Worm (Caenorhabditis elegans): ENCODE measurements around the gene glb-4.

DNA sequence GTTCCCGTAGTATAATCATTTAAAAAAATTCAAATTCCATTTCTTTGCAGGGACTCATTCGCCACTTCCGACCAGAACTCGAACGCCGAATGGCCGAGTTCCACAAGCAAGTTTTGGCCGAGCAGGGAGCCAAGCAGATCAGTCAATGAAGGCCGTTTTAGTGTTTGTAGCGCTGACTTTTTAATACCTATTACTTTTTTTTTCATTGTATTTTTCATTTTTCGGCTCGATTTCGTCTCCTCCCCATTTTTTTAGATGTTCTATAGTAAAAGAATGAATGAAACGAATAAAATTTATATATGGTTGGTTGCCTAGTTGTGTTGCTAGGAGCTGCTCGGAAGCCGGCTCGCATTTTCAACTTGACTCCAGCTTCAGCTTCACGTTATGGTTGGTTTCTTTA lies 11.2 kb downstream of the glb-4 start, which contains the start of gene C09H10.4:
- TF ChIP-seq lin-39 (tag; optimal IDR thresholded peaks at IDR 0.05) = no peak
- TF ChIP-seq mes-2 (tag; optimal IDR thresholded peaks at IDR 0.05; ENCODE audit: poor library complexity, severe bottlenecking) = no peak
- TF ChIP-seq hmg-1.1 (GFP tag; IDR thresholded peaks at IDR 0.05) = no peak
- TF ChIP-seq ceh-28 (tag; optimal IDR thresholded peaks at IDR 0.05) = no peak
